Worm (Caenorhabditis elegans): Measurements from ENCODE around the gene max-1.
A peak's percentile ranks its signal among the peaks of the same experiment; 100 is the strongest.

max-1 gene

DNA sequence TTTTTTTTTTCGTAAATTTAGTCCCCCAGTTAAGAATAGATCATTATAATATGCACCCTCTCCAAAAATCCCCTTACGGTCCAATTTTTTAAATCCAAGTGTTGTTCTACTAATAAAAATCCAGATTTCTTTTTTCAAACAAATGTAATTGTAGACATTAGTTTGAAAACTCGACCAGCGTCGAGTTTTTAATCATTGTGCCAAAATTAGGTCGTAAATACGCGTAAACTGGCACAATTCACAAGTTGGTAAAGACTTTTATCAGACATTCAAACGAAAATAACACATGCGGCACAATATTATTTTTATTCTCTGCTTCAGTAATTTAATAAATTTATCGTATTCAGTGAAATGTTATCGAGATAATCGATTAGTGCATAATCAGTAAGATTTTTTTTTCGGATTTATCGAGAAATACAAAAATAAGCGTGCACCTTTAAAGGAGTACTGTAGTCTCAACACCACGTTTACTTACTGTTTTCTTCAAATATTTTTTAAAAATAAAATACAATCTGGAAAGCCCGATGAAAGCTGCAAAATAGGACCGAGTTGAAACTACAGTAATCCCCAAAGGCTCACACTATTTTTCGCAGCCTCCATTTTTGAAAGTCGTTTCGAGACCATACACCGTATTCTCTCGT is 29.8 kb downstream of the max-1 start, which contains the start of gene C34B4.4 (continued):
- TF ChIP-seq F37D6.2 (tag; optimal IDR thresholded peaks at IDR 0.05) (no peak), mep-1 (tag; optimal IDR thresholded peaks at IDR 0.05) (peak; percentile 4), zfp-2 (tag; optimal IDR thresholded peaks at IDR 0.05) (no peak), Y105C5A.15 (GFP tag; IDR thresholded peaks at IDR 0.05) (no peak), lin-15B (tag; optimal IDR thresholded peaks at IDR 0.05) (no peak), ctbp-1 (GFP tag; IDR thresholded peaks at IDR 0.05) (0 out of 2 replicates have a peak, but pooled peaks have one; percentile 7), R02D3.7 (tag; optimal IDR thresholded peaks at IDR 0.05) (no peak), daf-12 (tag; optimal IDR thresholded peaks at IDR 0.05) (no peak), zip-11 (GFP tag; IDR thresholded peaks at IDR 0.05) (no peak), rbr-2 (tag; optimal IDR thresholded peaks at IDR 0.05) (no peak), nhr-48 (tag; optimal IDR thresholded peaks at IDR 0.05) (no peak), madf-5 (GFP tag; IDR thresholded peaks at IDR 0.05) (no peak), lin-39 (tag; optimal IDR thresholded peaks at IDR 0.05) (no peak), lin-38 (GFP tag; IDR thresholded peaks at IDR 0.05) (peak; percentile 31; the same call in 1 of the 2 replicates), nhr-111 (GFP tag; optimal IDR thresholded peaks at IDR 0.05) (peak; percentile 24), nhr-41 (GFP tag; IDR thresholded peaks at IDR 0.05) (no peak), ceh-44 (GFP tag; IDR thresholded peaks at IDR 0.05) (no peak), ZK546.5 (tag; optimal IDR thresholded peaks at IDR 0.05) (no peak), aly-2 (tag; optimal IDR thresholded peaks at IDR 0.05) (no peak), gei-8 (GFP tag; optimal IDR thresholded peaks at IDR 0.05) (no peak), php-3 (GFP tag; IDR thresholded peaks at IDR 0.05) (no peak), unc-39 (tag; optimal IDR thresholded peaks at IDR 0.05) (no peak), unc-62 (GFP tag; optimal IDR thresholded peaks at IDR 0.05 in 1 of 2) (no peak), unc-62 (tag; optimal IDR thresholded peaks at IDR 0.05) (no peak), ztf-7 (tag; optimal IDR thresholded peaks at IDR 0.05) (no peak), hlh-30 (tag; optimal IDR thresholded peaks at IDR 0.05; ENCODE audit: insufficient read depth) (no peak)

DNA sequence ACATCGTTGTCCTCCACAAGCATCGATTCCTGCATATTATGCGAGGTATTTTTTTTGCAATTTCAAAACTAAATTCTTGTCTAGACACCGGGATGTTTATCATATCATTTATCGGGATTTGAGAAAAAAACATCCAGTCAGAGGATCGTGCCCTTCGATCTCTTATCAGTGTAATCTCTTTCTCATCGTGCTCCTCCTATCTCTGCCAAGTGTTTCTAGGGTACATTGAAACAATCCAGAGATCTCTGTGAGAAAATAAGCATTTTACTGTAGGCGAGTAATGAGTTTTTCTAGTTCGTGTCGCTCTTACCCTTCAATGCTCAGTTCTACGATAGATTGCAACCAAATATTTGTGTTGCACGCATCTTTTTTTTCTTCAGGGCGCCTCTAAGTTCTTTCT is 31.5 kb downstream of the max-1 start:
- TF ChIP-seq zfp-2 (tag; optimal IDR thresholded peaks at IDR 0.05) (no peak), nhr-11 (tag; optimal IDR thresholded peaks at IDR 0.05) (no peak), Y75B8A.6 (GFP tag; IDR thresholded peaks at IDR 0.05) (no peak), hmg-1.1 (GFP tag; IDR thresholded peaks at IDR 0.05) (no peak), R02D3.7 (tag; optimal IDR thresholded peaks at IDR 0.05) (no peak), cey-2 (tag; optimal IDR thresholded peaks at IDR 0.05; ENCODE audit: borderline replicate concordance, insufficient read depth) (no peak), lin-38 (GFP tag; IDR thresholded peaks at IDR 0.05) (peak; percentile 19), ctbp-1 (GFP tag; IDR thresholded peaks at IDR 0.05) (peak; percentile 26; the same call in 1 of the 2 replicates), duxl-1 (tag; optimal IDR thresholded peaks at IDR 0.05; ENCODE audit: poor library complexity) (no peak), daf-16 (GFP tag; optimal IDR thresholded peaks at IDR 0.05) (peak in 1 of 2 experiments; percentile 56), daf-16 (tag; optimal IDR thresholded peaks at IDR 0.05) (no peak)

DNA sequence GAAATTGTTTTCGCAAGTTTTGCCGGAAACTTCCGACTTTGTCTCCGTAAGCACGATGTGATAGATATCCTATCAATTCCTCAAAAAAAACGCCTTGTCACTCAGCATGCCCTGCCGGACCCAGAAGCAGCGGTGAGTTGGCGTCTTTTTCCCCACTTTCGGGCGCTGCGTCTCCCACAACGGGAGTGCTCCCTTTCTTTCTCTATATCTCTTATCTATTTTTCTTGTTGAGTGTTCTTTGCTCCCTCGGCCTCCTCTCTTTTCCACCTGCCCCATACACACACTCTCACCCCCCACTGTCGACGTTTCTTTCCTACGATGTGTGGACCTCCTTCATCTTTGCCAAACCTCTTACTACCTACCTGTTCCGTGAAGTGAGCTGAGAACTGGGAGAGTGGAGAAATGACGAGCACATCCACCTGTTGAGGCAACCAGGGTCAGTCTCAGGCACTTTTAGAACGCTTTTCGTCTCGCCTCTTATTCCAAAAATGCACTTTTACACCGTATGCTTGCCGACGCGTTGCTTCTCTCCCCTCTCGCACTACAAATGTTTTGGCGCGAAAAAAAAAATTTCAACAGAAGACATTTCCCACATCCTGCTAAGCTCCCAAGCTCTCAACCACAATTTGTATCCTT is 34.0 kb downstream of the max-1 start:
- TF ChIP-seq ctbp-1 (GFP tag; IDR thresholded peaks at IDR 0.05) (peak; percentile 77), dmd-8 (GFP tag; IDR thresholded peaks at IDR 0.05) (no peak), tra-1 (GFP tag; IDR thresholded peaks at IDR 0.05) (peak; percentile 73), nhr-11 (tag; optimal IDR thresholded peaks at IDR 0.05) (peak; percentile 81), nhr-76 (tag; optimal IDR thresholded peaks at IDR 0.05) (no peak), lin-39 (tag; optimal IDR thresholded peaks at IDR 0.05) (no peak), Y48G9A.11 (GFP tag; IDR thresholded peaks at IDR 0.05) (no peak), nhr-48 (tag; optimal IDR thresholded peaks at IDR 0.05) (peak; percentile 11), zfp-2 (tag; optimal IDR thresholded peaks at IDR 0.05) (no peak), nhr-111 (GFP tag; optimal IDR thresholded peaks at IDR 0.05) (no peak), ceh-44 (GFP tag; IDR thresholded peaks at IDR 0.05) (no peak), lim-7 (GFP tag; IDR thresholded peaks at IDR 0.05) (peak; percentile 44; the same call in 1 of the 2 replicates), mxl-3 (GFP tag; optimal IDR thresholded peaks at IDR 0.05) (peak; percentile 26), vab-7 (GFP tag; IDR thresholded peaks at IDR 0.05) (no peak), lin-29 (GFP tag; IDR thresholded peaks at IDR 0.05) (peak; percentile 32; the same call in 1 of the 2 replicates), lir-3 (tag; optimal IDR thresholded peaks at IDR 0.05) (no peak), Y105C5A.15 (GFP tag; IDR thresholded peaks at IDR 0.05) (0 out of 2 replicates have a peak, but pooled peaks have one; percentile 47), ces-1 (GFP tag; optimal IDR thresholded peaks at IDR 0.05) (no peak), mes-2 (tag; optimal IDR thresholded peaks at IDR 0.05; ENCODE audit: poor library complexity, severe bottlenecking) (peak; percentile 50), attf-4 (tag; optimal IDR thresholded peaks at IDR 0.05) (no peak), aha-1 (tag) (peak; percentile 94), skn-1 (tag; optimal IDR thresholded peaks at IDR 0.05) (no peak)
